Fruit fly (Drosophila melanogaster) whole organism, embryonic: Measurements from ENCODE around the gene CG6689.

Source experiments
- B-H2 ChIP-seq: fragments of 200-800 bp; sonication (Bioruptor generic); optimal IDR thresholded peaks from 2 replicates; lab custom pipeline; 2018; ENCODE audit warnings: missing biosample characterization, mild to moderate bottlenecking, missing genetic modification characterization
- BEAF-32 ChIP-seq: fragments of 200-800 bp; sonication (Bioruptor generic); optimal IDR thresholded peaks from 3 replicates; lab custom pipeline; 2017; ENCODE audit warnings: missing biosample characterization, missing genetic modification characterization, mild to moderate bottlenecking, moderate library complexity, missing genetic modification reagents
- Bgb ChIP-seq: fragments of 200-800 bp; sonication (Bioruptor generic); IDR thresholded peaks from 2 replicates; pipeline ENCODE4 v1.3.6; 2022; ENCODE audit warnings: missing biosample characterization, missing genetic modification characterization; ENCODE audit not compliant: partially characterized antibody
- CG12659 ChIP-seq: fragments of 200-800 bp; sonication (Bioruptor generic); optimal IDR thresholded peaks from 3 replicates; lab custom pipeline; 2017; ENCODE audit warnings: mild to moderate bottlenecking, missing biosample characterization, missing genetic modification reagents, missing genetic modification characterization
- CG13287 ChIP-seq: fragments of 200-800 bp; sonication (Bioruptor generic); IDR thresholded peaks from 2 replicates; pipeline ENCODE4 v1.3.6; 2022; ENCODE audit warnings: missing biosample characterization, missing genetic modification characterization; ENCODE audit not compliant: partially characterized antibody
- CG14710 ChIP-seq: fragments of 200-800 bp; sonication (Bioruptor generic); optimal IDR thresholded peaks from 3 replicates; lab custom pipeline; 2019; ENCODE audit warnings: missing biosample characterization, mild to moderate bottlenecking, missing genetic modification characterization, moderate library complexity
- CG1603 ChIP-seq: fragments of 200-800 bp; sonication (Bioruptor generic); optimal IDR thresholded peaks from 2 replicates; lab custom pipeline; 2019; ENCODE audit warnings: missing biosample characterization, mild to moderate bottlenecking, missing genetic modification characterization, moderate library complexity
- CG17385 ChIP-seq: fragments of 200-800 bp; sonication (Bioruptor generic); optimal IDR thresholded peaks from 3 replicates; lab custom pipeline; 2018; ENCODE audit warnings: missing biosample characterization, mild to moderate bottlenecking, missing genetic modification characterization
- CG17612 ChIP-seq: fragments of 200-800 bp; sonication (Bioruptor generic); IDR thresholded peaks from 2 replicates; pipeline ENCODE4 v1.3.6; 2022; ENCODE audit warnings: missing biosample characterization, missing genetic modification characterization
- CG2116 ChIP-seq: fragments of 200-800 bp; sonication (Bioruptor generic); optimal IDR thresholded peaks from 3 replicates; lab custom pipeline; 2018; ENCODE audit warnings: missing biosample characterization, mild to moderate bottlenecking, missing genetic modification characterization
- CG2712 ChIP-seq: fragments of 200-800 bp; optimal IDR thresholded peaks from 3 replicates; lab custom pipeline; 2019; ENCODE audit warnings: missing biosample characterization, mild to moderate bottlenecking, missing genetic modification characterization, moderate library complexity
- CG34224 ChIP-seq: fragments of 200-800 bp; sonication (Bioruptor generic); IDR thresholded peaks from 3 replicates; pipeline ENCODE4 v1.3.6; 2022; ENCODE audit warnings: missing biosample characterization, missing genetic modification characterization; ENCODE audit not compliant: partially characterized antibody
- CG3838 ChIP-seq: fragments of 200-800 bp; sonication (Bioruptor generic); optimal IDR thresholded peaks from 3 replicates; lab custom pipeline; 2016; ENCODE audit warnings: missing biosample characterization, missing genetic modification characterization
- CG3847 ChIP-seq: fragments of 200-800 bp; sonication (Bioruptor generic); IDR thresholded peaks from 2 replicates; pipeline ENCODE4 v1.3.6; 2022; ENCODE audit warnings: missing biosample characterization, missing genetic modification characterization
- CG4617 ChIP-seq: fragments of 200-800 bp; sonication (Bioruptor generic); optimal IDR thresholded peaks from 3 replicates; lab custom pipeline; 2016; ENCODE audit warnings: missing biosample characterization, missing genetic modification characterization, borderline replicate concordance
- CG4854 ChIP-seq: fragments of 200-800 bp; sonication (Bioruptor generic); optimal IDR thresholded peaks from 2 replicates; lab custom pipeline; 2016; ENCODE audit warnings: missing biosample characterization, missing genetic modification characterization, inconsistent platforms
- CG8281 ChIP-seq: fragments of 200-800 bp; sonication (Bioruptor generic); optimal IDR thresholded peaks from 2 replicates; lab custom pipeline; 2018; ENCODE audit warnings: missing biosample characterization, mild to moderate bottlenecking, missing genetic modification characterization, moderate library complexity
- Dll ChIP-seq: fragments of 200-800 bp; sonication (Bioruptor generic); IDR thresholded peaks from 4 replicates; pipeline ENCODE4 v1.3.6; 2022; ENCODE audit warnings: missing biosample characterization, missing genetic modification characterization; ENCODE audit not compliant: partially characterized antibody
- Doc3 ChIP-seq: fragments of 200-800 bp; sonication (Bioruptor generic); IDR thresholded peaks from 3 replicates; pipeline ENCODE4 v1.3.6; 2022; ENCODE audit warnings: missing biosample characterization, missing genetic modification characterization; ENCODE audit not compliant: partially characterized antibody
- Dp ChIP-seq: fragments of 200-800 bp; sonication (Bioruptor generic); optimal IDR thresholded peaks from 2 replicates; lab custom pipeline; 2018; ENCODE audit warnings: missing biosample characterization, mild to moderate bottlenecking, missing genetic modification characterization, moderate library complexity
- E2f2 ChIP-seq: fragments of 200-800 bp; sonication (Bioruptor generic); IDR thresholded peaks from 2 replicates; pipeline ENCODE4 v1.3.6; 2022; ENCODE audit warnings: missing biosample characterization, missing genetic modification characterization
- Ets65A ChIP-seq: fragments of 200-800 bp; sonication (Bioruptor generic); peaks from one replicate; lab custom pipeline; 2016; ENCODE audit warnings: missing biosample characterization, missing genetic modification characterization
- Ets97D ChIP-seq: fragments of 200-800 bp; sonication (Bioruptor generic); optimal IDR thresholded peaks from 3 replicates; lab custom pipeline; 2016; ENCODE audit warnings: missing biosample characterization, missing genetic modification characterization
- Fer1 ChIP-seq: fragments of 200-800 bp; sonication (Bioruptor generic); optimal IDR thresholded peaks from 2 replicates; lab custom pipeline; 2017; ENCODE audit warnings: missing biosample characterization, mild to moderate bottlenecking, missing genetic modification characterization
- Hand ChIP-seq: fragments of 200-800 bp; sonication (Bioruptor generic); optimal IDR thresholded peaks from 2 replicates; lab custom pipeline; 2017; ENCODE audit warnings: mild to moderate bottlenecking, missing biosample characterization, missing genetic modification reagents, missing genetic modification characterization
- Lhr ChIP-seq: fragments of 200-800 bp; sonication (Bioruptor generic); optimal IDR thresholded peaks from 3 replicates; lab custom pipeline; 2017; ENCODE audit warnings: mild to moderate bottlenecking, missing biosample characterization, missing genetic modification reagents, missing genetic modification characterization
- MBD-R2 ChIP-seq: fragments of 200-800 bp; sonication (Bioruptor generic); IDR thresholded peaks from 2 replicates; pipeline ENCODE4 v1.3.6; 2022; ENCODE audit warnings: missing biosample characterization, missing genetic modification characterization
- MESR4 ChIP-seq: fragments of 200-800 bp; sonication (Bioruptor generic); optimal IDR thresholded peaks from 2 replicates; lab custom pipeline; 2018; ENCODE audit warnings: missing biosample characterization, mild to moderate bottlenecking, missing genetic modification characterization, moderate library complexity
- Med ChIP-seq: fragments of 200-800 bp; sonication (Bioruptor generic); peaks from one replicate; lab custom pipeline; 2016; ENCODE audit warnings: missing biosample characterization, missing genetic modification characterization, mild to moderate bottlenecking, inconsistent platforms, moderate library complexity
- Myb ChIP-seq: fragments of 200-800 bp; sonication (Bioruptor generic); optimal IDR thresholded peaks from 2 replicates; lab custom pipeline; 2016; ENCODE audit warnings: missing biosample characterization, missing genetic modification characterization
- Scr ChIP-seq: fragments of 200-800 bp; sonication (Bioruptor generic); IDR thresholded peaks from 2 replicates; pipeline ENCODE4 v1.3.6; 2022; ENCODE audit warnings: missing biosample characterization, missing genetic modification characterization; ENCODE audit not compliant: partially characterized antibody
- ato ChIP-seq: fragments of 200-800 bp; sonication (Bioruptor generic); IDR thresholded peaks from 2 replicates; pipeline ENCODE4 v1.3.6; 2022; ENCODE audit warnings: missing biosample characterization, missing genetic modification characterization; ENCODE audit not compliant: partially characterized antibody
- bbx ChIP-seq: fragments of 200-800 bp; sonication (Bioruptor generic); IDR thresholded peaks from 2 replicates; pipeline ENCODE4 v1.3.6; 2022; ENCODE audit warnings: missing biosample characterization, missing genetic modification characterization; ENCODE audit not compliant: partially characterized antibody
- cato ChIP-seq: fragments of 200-800 bp; sonication (Bioruptor generic); optimal IDR thresholded peaks from 2 replicates; lab custom pipeline; 2016; ENCODE audit warnings: missing biosample characterization, missing genetic modification characterization, borderline replicate concordance
- chinmo ChIP-seq: fragments of 200-800 bp; sonication (Bioruptor generic); IDR thresholded peaks from 4 replicates; pipeline ENCODE4 v1.3.6; 2022; ENCODE audit warnings: missing biosample characterization, missing genetic modification characterization; ENCODE audit not compliant: partially characterized antibody
- crp ChIP-seq, 2 experiments: fragments of 200-800 bp; sonication (Bioruptor generic); optimal IDR thresholded peaks; 2 replicates in 1 of 2; 3 replicates in 1 of 2; lab custom pipeline; 2017; ENCODE audit warnings: missing biosample characterization in 2 of 2, missing genetic modification characterization in 2 of 2, mild to moderate bottlenecking in 1 of 2, moderate library complexity in 1 of 2
- hbn ChIP-seq: fragments of 200-800 bp; sonication (Bioruptor generic); IDR thresholded peaks from 2 replicates; pipeline ENCODE4 v1.3.6; 2022; ENCODE audit warnings: missing biosample characterization, missing genetic modification characterization; ENCODE audit not compliant: partially characterized antibody
- inv ChIP-seq: fragments of 200-800 bp; sonication (Bioruptor generic); IDR thresholded peaks from 2 replicates; pipeline ENCODE4 v1.3.6; 2022; ENCODE audit warnings: missing biosample characterization, missing genetic modification characterization; ENCODE audit not compliant: partially characterized antibody
- knrl ChIP-seq: fragments of 200-800 bp; sonication (Bioruptor generic); IDR thresholded peaks from 3 replicates; pipeline ENCODE4 v1.3.6; 2022; ENCODE audit warnings: missing biosample characterization, missing genetic modification characterization; ENCODE audit not compliant: partially characterized antibody
- nerfin-2 ChIP-seq: fragments of 200-800 bp; sonication (Bioruptor generic); IDR thresholded peaks from 2 replicates; pipeline ENCODE4 v1.3.6; 2022; ENCODE audit warnings: missing biosample characterization, missing genetic modification characterization; ENCODE audit not compliant: partially characterized antibody
- pfk ChIP-seq: fragments of 200-800 bp; sonication (Bioruptor generic); optimal IDR thresholded peaks from 2 replicates; lab custom pipeline; 2018; ENCODE audit warnings: missing biosample characterization, mild to moderate bottlenecking, missing genetic modification characterization, moderate library complexity
- pzg ChIP-seq: fragments of 200-800 bp; sonication (Bioruptor generic); optimal IDR thresholded peaks from 3 replicates; lab custom pipeline; 2018; ENCODE audit warnings: missing biosample characterization, mild to moderate bottlenecking, missing genetic modification characterization, moderate library complexity
- sna ChIP-seq: fragments of 200-800 bp; sonication (Bioruptor generic); IDR thresholded peaks from 2 replicates; pipeline ENCODE4 v1.3.6; 2022; ENCODE audit warnings: missing biosample characterization, missing genetic modification characterization; ENCODE audit not compliant: partially characterized antibody
- stwl ChIP-seq: fragments of 200-800 bp; sonication (Bioruptor generic); optimal IDR thresholded peaks from 3 replicates; lab custom pipeline; 2018; ENCODE audit warnings: missing biosample characterization, mild to moderate bottlenecking, missing genetic modification characterization, moderate library complexity
- trem ChIP-seq: fragments of 200-800 bp; optimal IDR thresholded peaks from 3 replicates; lab custom pipeline; 2019; ENCODE audit warnings: missing biosample characterization, mild to moderate bottlenecking, missing genetic modification characterization, moderate library complexity
- vvl ChIP-seq: fragments of 200-800 bp; sonication (Bioruptor generic); IDR thresholded peaks from 2 replicates; pipeline ENCODE4 v1.3.6; 2022; ENCODE audit warnings: missing biosample characterization, missing genetic modification characterization
- zen ChIP-seq: fragments of 200-800 bp; sonication (Bioruptor generic); optimal IDR thresholded peaks from 3 replicates; lab custom pipeline; 2018; ENCODE audit warnings: missing biosample characterization, mild to moderate bottlenecking, missing genetic modification characterization, moderate library complexity

The CG6689 gene

DNA sequence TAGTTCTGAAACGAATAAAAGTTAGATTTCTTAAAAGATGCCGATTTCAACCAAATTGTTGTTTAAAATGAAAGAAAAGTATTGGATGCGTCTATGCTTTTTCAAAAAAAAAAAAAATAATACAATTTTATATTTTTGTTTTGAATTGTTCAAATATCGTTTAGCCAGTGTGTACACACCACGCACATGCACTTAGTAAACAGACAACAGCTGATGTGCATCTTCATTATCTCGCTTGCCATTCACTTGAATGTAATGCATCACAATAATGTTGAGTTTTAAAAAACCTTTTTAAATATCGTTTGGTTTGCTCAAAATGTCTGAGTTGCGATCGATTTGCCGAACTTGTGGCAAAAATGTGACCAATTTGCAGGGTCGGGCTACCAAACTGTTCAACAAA is 16.2 kb upstream of the CG6689 start, which contains the start of gene CG31441:
Gene CG31441, plus strand, starts transcription at position 246 of the 400 bp plus-strand sequence.
- TF ChIP-seq Bgb (GFP tag; lab: Robert Waterston, UW) (0 out of 2 replicates have a peak, but pooled peaks have one; percentile 24), CG17385 (GFP tag; lab: Kevin White, UChicago) (peak; percentile 52), E2f2 (GFP tag; lab: Robert Waterston, UW) (peak; percentile 81), CG4854 (GFP tag; lab: Kevin White, UChicago) (no peak), nerfin-2 (GFP tag; lab: Robert Waterston, UW) (no peak), Myb (GFP tag; lab: Kevin White, UChicago) (peak; percentile 55), B-H2 (peak; percentile 26), CG3847 (no peak), Scr (peak; percentile 61), stwl (peak; percentile 67), CG8281 (tag; lab: Kevin White, UChicago) (no peak), CG34224 (GFP tag; lab: Robert Waterston, UW) (peak; percentile 75), Lhr (GFP tag; lab: Kevin White, UChicago) (peak; percentile 6), Doc3 (GFP tag; lab: Robert Waterston, UW) (peak; percentile 56; the same call in 1 of the 3 replicates), crp (GFP tag; optimal IDR thresholded peaks at IDR 0.05; lab: Kevin White, UChicago) (peak; percentile 58 to 92), knrl (GFP tag; lab: Robert Waterston, UW) (peak; percentile 38; the same call in 1 of the 3 replicates), CG2712 (tag; lab: Kevin White, UChicago) (peak; percentile 3), Ets97D (GFP tag; lab: Kevin White, UChicago) (peak; percentile 8), Hand (GFP tag; lab: Kevin White, UChicago) (no peak), BEAF-32 (GFP tag; lab: Kevin White, UChicago) (peak; percentile 65), ato (GFP tag; lab: Robert Waterston, UW) (peak; percentile 30; the same call in 1 of the 2 replicates), CG17612 (no peak), MBD-R2 (peak; percentile 85), pfk (peak; percentile 19), MESR4 (GFP tag; lab: Kevin White, UChicago) (peak; percentile 18), trem (tag; lab: Kevin White, UChicago) (peak; percentile 20), CG4617 (GFP tag; lab: Kevin White, UChicago) (peak; percentile 37), zen (tag; lab: Kevin White, UChicago) (peak; percentile 30), chinmo (0 out of 4 replicates have a peak, but pooled peaks have one; percentile 62), CG1603 (tag; lab: Kevin White, UChicago) (peak; percentile 34), vvl (GFP tag; lab: Robert Waterston, UW) (0 out of 2 replicates have a peak, but pooled peaks have one; percentile 10), hbn (GFP tag; lab: Robert Waterston, UW) (peak; percentile 63), CG12659 (peak; percentile 7), sna (GFP tag; lab: Robert Waterston, UW) (0 out of 2 replicates have a peak, but pooled peaks have one; percentile 50), Ets65A (GFP tag; lab: Kevin White, UChicago) (peak; percentile 56), Dll (GFP tag; lab: Robert Waterston, UW) (peak; percentile 66; the same call in 2 of the 4 replicates), cato (GFP tag; lab: Kevin White, UChicago) (no peak), CG14710 (tag; lab: Kevin White, UChicago) (peak; percentile 99), Fer1 (GFP tag; lab: Kevin White, UChicago) (peak; percentile 2), Med (peak; percentile 32), Dp (GFP tag; lab: Kevin White, UChicago) (peak; percentile 69), CG13287 (GFP tag; lab: Robert Waterston, UW) (peak; percentile 64; the same call in 1 of the 2 replicates), bbx (peak; percentile 49; the same call in 1 of the 2 replicates), CG3838 (GFP tag; lab: Kevin White, UChicago) (peak; percentile 39), pzg (GFP tag; lab: Kevin White, UChicago) (peak; percentile 49), CG2116 (GFP tag; lab: Kevin White, UChicago) (peak; percentile 42), inv (no peak)
